Fruit fly (Drosophila melanogaster): ENCODE measurements around the gene Sfp24Bb.

The Sfp24Bb gene

DNA sequence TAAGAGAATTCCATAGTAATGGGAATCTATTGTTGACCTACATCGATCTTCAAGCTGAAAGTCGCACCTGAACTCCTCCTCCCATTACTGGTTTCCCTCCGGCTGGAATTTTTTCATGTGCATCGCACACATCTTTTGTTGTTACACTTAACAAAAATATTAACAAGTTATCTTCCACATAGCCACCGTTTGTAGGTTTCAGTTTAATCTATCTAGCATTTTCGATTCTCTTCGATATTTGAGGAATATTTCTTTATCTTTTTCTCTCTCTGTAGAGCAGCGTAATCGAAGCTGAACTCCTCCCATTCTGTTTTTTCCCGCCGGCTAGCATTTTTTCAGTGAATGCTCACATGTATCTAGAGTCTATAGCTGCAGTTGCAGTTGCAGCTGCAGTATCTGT, 44.8 kb downstream of the Sfp24Bb start (continued):
- no peak for TF ChIP-seq CG15269 (tag; optimal IDR thresholded peaks at IDR 0.05)
- no peak for TF ChIP-seq CG6765 (GFP tag; optimal IDR thresholded peaks at IDR 0.05)
- 0 out of 3 replicates have a peak, but pooled peaks have one; percentile 17 for TF ChIP-seq CG34422 (GFP tag; IDR thresholded peaks at IDR 0.05)
- no peak for TF ChIP-seq CG1024 (GFP tag; IDR thresholded peaks at IDR 0.05)
- TF ChIP-seq fd3F (GFP tag; optimal IDR thresholded peaks at IDR 0.05), result no peak
- no peak for TF ChIP-seq Sin3A (optimal IDR thresholded peaks at IDR 0.05)
- no peak for TF ChIP-seq CG12071 (GFP tag; optimal IDR thresholded peaks at IDR 0.05)
- peak; percentile 15 for TF ChIP-seq CG17359 (tag; optimal IDR thresholded peaks at IDR 0.05)
- no peak for TF ChIP-seq CG16863 (GFP tag; optimal IDR thresholded peaks at IDR 0.05)
- no peak for TF ChIP-seq amos (GFP tag; IDR thresholded peaks at IDR 0.05; ENCODE audit: partially characterized antibody)
- no peak for TF ChIP-seq CG32532 (GFP tag; IDR thresholded peaks at IDR 0.05)
- TF ChIP-seq B-H2 (GFP tag; optimal IDR thresholded peaks at IDR 0.05), result no peak
- no peak for TF ChIP-seq Deaf1 (tag; optimal IDR thresholded peaks at IDR 0.05)
- no peak for TF ChIP-seq Blimp-1 (GFP tag; optimal IDR thresholded peaks at IDR 0.05)
- peak; percentile 38 for TF ChIP-seq CG6254 (GFP tag; optimal IDR thresholded peaks at IDR 0.05)
- TF ChIP-seq MBD-R2 (GFP tag; IDR thresholded peaks at IDR 0.05), result no peak
- TF ChIP-seq dmrt99B (tag; optimal IDR thresholded peaks at IDR 0.05), result peak; percentile 3
- TF ChIP-seq bcd (GFP tag; optimal IDR thresholded peaks at IDR 0.05), result no peak
- TF ChIP-seq CG12155 (GFP tag; optimal IDR thresholded peaks at IDR 0.05), result no peak
- TF ChIP-seq C15 (GFP tag; IDR thresholded peaks at IDR 0.05), result no peak
- TF ChIP-seq ATbp (GFP tag; optimal IDR thresholded peaks at IDR 0.05), result no peak
- no peak for TF ChIP-seq onecut (GFP tag; IDR thresholded peaks at IDR 0.05)
- no peak for TF ChIP-seq kni (GFP tag; optimal IDR thresholded peaks at IDR 0.05)
- 0 out of 2 replicates have a peak, but pooled peaks have one; percentile 17 for TF ChIP-seq CG31441 (GFP tag; IDR thresholded peaks at IDR 0.05)
- no peak for TF ChIP-seq HHEX (GFP tag; optimal IDR thresholded peaks at IDR 0.05)
- no peak for TF ChIP-seq tup (GFP tag; optimal IDR thresholded peaks at IDR 0.05)
- no peak for TF ChIP-seq sc (optimal IDR thresholded peaks at IDR 0.05)
- no peak for TF ChIP-seq sc (GFP tag; optimal IDR thresholded peaks at IDR 0.05)
- no peak for TF ChIP-seq Dip3 (GFP tag; optimal IDR thresholded peaks at IDR 0.05)
- TF ChIP-seq ken (GFP tag; IDR thresholded peaks at IDR 0.05), result no peak
- no peak for TF ChIP-seq CG7372 (GFP tag; IDR thresholded peaks at IDR 0.05)
- TF ChIP-seq CG11695 (GFP tag; IDR thresholded peaks at IDR 0.05), result no peak
- TF ChIP-seq fd96Cb (tag; optimal IDR thresholded peaks at IDR 0.05), result no peak
- peak in 1 of 3 experiments; percentile 45 for TF ChIP-seq lola (GFP tag; optimal IDR thresholded peaks at IDR 0.05)
- no peak for TF ChIP-seq Usf (GFP tag; optimal IDR thresholded peaks at IDR 0.05)
- peak; percentile 8 for TF ChIP-seq lilli (GFP tag; optimal IDR thresholded peaks at IDR 0.05)
- no peak for TF ChIP-seq luna (GFP tag; optimal IDR thresholded peaks at IDR 0.05)
- peak; percentile 47 for TF ChIP-seq Drgx (GFP tag; IDR thresholded peaks at IDR 0.05)
- TF ChIP-seq ara (GFP tag; IDR thresholded peaks at IDR 0.05), result peak; percentile 36; the same call in 1 of the 2 replicates
- TF ChIP-seq CG14014 (GFP tag; IDR thresholded peaks at IDR 0.05), result no peak
- no peak for TF ChIP-seq chinmo (GFP tag; IDR thresholded peaks at IDR 0.05; ENCODE audit: partially characterized antibody)
- TF ChIP-seq CG3407 (GFP tag; optimal IDR thresholded peaks at IDR 0.05), result no peak

DNA sequence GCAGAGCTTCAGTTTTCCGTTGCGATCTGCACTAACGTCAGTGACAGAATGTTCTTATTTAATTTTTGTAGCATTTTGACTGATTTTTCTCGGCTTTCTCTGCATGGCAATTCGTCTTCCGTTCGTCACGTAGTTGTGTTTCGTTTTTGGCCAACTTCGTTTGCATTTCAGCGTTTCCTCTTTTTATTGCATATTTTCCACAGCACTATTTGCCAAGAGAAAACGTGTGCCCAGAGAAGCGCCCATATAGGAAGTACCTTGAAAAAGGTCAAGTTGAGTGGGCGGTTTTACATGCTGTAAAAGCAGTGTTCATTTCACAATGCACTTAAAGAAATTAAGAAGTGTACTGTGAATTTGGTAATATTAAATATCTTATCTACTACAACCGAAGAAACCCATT, 48.0 kb downstream of the Sfp24Bb start, which contains the start of gene CG15418:
TSS of gene CG15418 (minus strand) at position 101 of the 400 bp plus-strand sequence.
- no peak for TF ChIP-seq CG15479 (GFP tag; optimal IDR thresholded peaks at IDR 0.05)
- TF ChIP-seq sens (GFP tag), result peak; percentile 22

Measured in whole organism, embryonic.